Worm (Caenorhabditis elegans) whole organism, midembryonic: ENCODE data around the gene T01D3.1.

Experiments used
- T22C8.4 ChIP-seq: fragments of 200-800 bp; sonication (Bioruptor generic); IDR thresholded peaks from 2 replicates; pipeline ENCODE4 v1.3.6; 2022; ENCODE audit warnings: missing genetic modification characterization, missing compliant biosample characterization
- cog-1 ChIP-seq: sonication (generic microtip); optimal IDR thresholded peaks from 2 replicates; lab custom pipeline; 2016; ENCODE audit warnings: missing genetic modification characterization, missing compliant biosample characterization
- flt-1 ChIP-seq: fragments of 200-800 bp; sonication (Bioruptor generic); IDR thresholded peaks from 2 replicates; pipeline ENCODE4 v1.3.6; 2022; ENCODE audit warnings: missing genetic modification characterization, missing compliant biosample characterization
- klf-2 ChIP-seq: fragments of 200-800 bp; sonication (Bioruptor generic); conservative IDR thresholded peaks from 2 replicates; pipeline ENCODE4 v1.3.6; 2022; ENCODE audit warnings: missing genetic modification reagents, missing genetic modification characterization, missing compliant biosample characterization
- med-1 ChIP-seq: sonication (generic microtip); optimal IDR thresholded peaks from 2 replicates; lab custom pipeline; 2017; ENCODE audit warnings: missing genetic modification characterization, mild to moderate bottlenecking, missing compliant biosample characterization, antibody characterized with exemption, missing genetic modification reagents; ENCODE audit not compliant: insufficient read depth
- ref-1 ChIP-seq: fragments of 200-800 bp; sonication (Bioruptor generic); conservative IDR thresholded peaks from 2 replicates; pipeline ENCODE4 v1.3.6; 2022; ENCODE audit warnings: missing genetic modification reagents, missing genetic modification characterization, missing compliant biosample characterization
- tab-1 ChIP-seq: fragments of 200-800 bp; sonication (Bioruptor generic); IDR thresholded peaks from 2 replicates; pipeline ENCODE4 v1.3.6; 2022; ENCODE audit warnings: missing genetic modification characterization, missing compliant biosample characterization
- ztf-23 ChIP-seq: fragments of 200-800 bp; sonication (Bioruptor generic); IDR thresholded peaks from 2 replicates; pipeline ENCODE4 v1.3.6; 2022; ENCODE audit warnings: missing genetic modification reagents, missing genetic modification characterization, missing compliant biosample characterization
- ztf-29 ChIP-seq: fragments of 200-800 bp; sonication (Bioruptor generic); IDR thresholded peaks from 2 replicates; pipeline ENCODE4 v1.3.6; 2022; ENCODE audit warnings: missing genetic modification reagents, missing genetic modification characterization, missing compliant biosample characterization

ce11 chrV:13645848-13646578 lies 43.7 kb upstream of the T01D3.1 start:
- TF ChIP-seq med-1 (GFP tag; lab: Kevin White, UChicago) (no peak), ztf-29 (GFP tag; lab: Robert Waterston, UW) (peak; percentile 47; the same call in 1 of the 2 replicates), ztf-23 (GFP tag; lab: Robert Waterston, UW) (peak; percentile 51; the same call in 1 of the 2 replicates), ref-1 (GFP tag; lab: Robert Waterston, UW) (no peak; the same call in 1 of the 2 replicates), cog-1 (tag; lab: Kevin White, UChicago) (no peak), T22C8.4 (GFP tag; lab: Robert Waterston, UW) (no peak), flt-1 (GFP tag; lab: Robert Waterston, UW) (peak; percentile 31), tab-1 (GFP tag; lab: Robert Waterston, UW) (peak; percentile 68; the same call in 1 of the 2 replicates), klf-2 (GFP tag; lab: Robert Waterston, UW) (peak; percentile 70)
